Fruit fly (Drosophila melanogaster): ENCODE measurements around the gene CG6664.
A peak's percentile ranks its signal among the peaks of the same experiment; 100 is the strongest.

CG6664 gene

dm6 chr3L:16989169-16989568 is 26.8 kb downstream of the CG6664 start (continued):
- TF ChIP-seq dmrt11E (tag; optimal IDR thresholded peaks at IDR 0.05) (peak; percentile 20), p53 (GFP tag; optimal IDR thresholded peaks at IDR 0.05) (no peak), Fer2 (tag; optimal IDR thresholded peaks at IDR 0.05) (no peak), gcm (GFP tag; optimal IDR thresholded peaks at IDR 0.05) (peak; percentile 38), Dek (tag; optimal IDR thresholded peaks at IDR 0.05) (no peak), dpn (GFP tag; optimal IDR thresholded peaks at IDR 0.05) (no peak), Stat92E (GFP tag; optimal IDR thresholded peaks at IDR 0.05) (peak in 1 of 3 experiments; percentile 30), chn (GFP tag; optimal IDR thresholded peaks at IDR 0.05) (no peak), CG9797 (GFP tag; optimal IDR thresholded peaks at IDR 0.05) (no peak), PHDP (tag; optimal IDR thresholded peaks at IDR 0.05) (peak; percentile 52), CG1832 (GFP tag; optimal IDR thresholded peaks at IDR 0.05) (no peak), Asciz (GFP tag; optimal IDR thresholded peaks at IDR 0.05) (no peak), Dfd (GFP tag; optimal IDR thresholded peaks at IDR 0.05) (no peak), toy (GFP tag; IDR thresholded peaks at IDR 0.05) (no peak), CG14667 (GFP tag; IDR thresholded peaks at IDR 0.05) (no peak), Meics (GFP tag; optimal IDR thresholded peaks at IDR 0.05) (peak; percentile 54), wor (GFP tag; IDR thresholded peaks at IDR 0.05) (0 out of 2 replicates have a peak, but pooled peaks have one; percentile 18), CG6813 (GFP tag; optimal IDR thresholded peaks at IDR 0.05) (no peak), dimm (GFP tag; IDR thresholded peaks at IDR 0.05) (no peak), da (GFP tag; optimal IDR thresholded peaks at IDR 0.05) (no peak), CG16813 (GFP tag; IDR thresholded peaks at IDR 0.05; ENCODE audit: partially characterized antibody) (no peak), Antp (GFP tag; optimal IDR thresholded peaks at IDR 0.05) (no peak), CG31441 (GFP tag; IDR thresholded peaks at IDR 0.05) (no peak), CG8089 (GFP tag; optimal IDR thresholded peaks at IDR 0.05) (no peak), nau (GFP tag; optimal IDR thresholded peaks at IDR 0.05) (no peak), tin (GFP tag; optimal IDR thresholded peaks at IDR 0.05) (no peak), row (GFP tag; IDR thresholded peaks at IDR 0.05) (peak; percentile 70), Awh (GFP tag; IDR thresholded peaks at IDR 0.05) (no peak), ttk (GFP tag; IDR thresholded peaks at IDR 0.05) (0 out of 2 replicates have a peak, but pooled peaks have one; percentile 18), CG17361 (GFP tag; IDR thresholded peaks at IDR 0.05) (no peak), emc (GFP tag; optimal IDR thresholded peaks at IDR 0.05) (no peak), CG4328 (GFP tag; optimal IDR thresholded peaks at IDR 0.05) (no peak), tap (tag; optimal IDR thresholded peaks at IDR 0.05) (peak; percentile 2), CG8765 (GFP tag; IDR thresholded peaks at IDR 0.05) (no peak), CG3163 (GFP tag; optimal IDR thresholded peaks at IDR 0.05) (no peak), lab (GFP tag; optimal IDR thresholded peaks at IDR 0.05) (peak; percentile 62), CG17328 (GFP tag; IDR thresholded peaks at IDR 0.05) (0 out of 2 replicates have a peak, but pooled peaks have one; percentile 4), MBD-R2 (GFP tag; IDR thresholded peaks at IDR 0.05) (no peak; the same call in 1 of the 2 replicates), cwo (GFP tag; optimal IDR thresholded peaks at IDR 0.05) (no peak), crc (GFP tag; optimal IDR thresholded peaks at IDR 0.05) (no peak), CG2678 (tag; optimal IDR thresholded peaks at IDR 0.05) (peak; percentile 56), Camta (GFP tag; optimal IDR thresholded peaks at IDR 0.05) (no peak), Gug (GFP tag; IDR thresholded peaks at IDR 0.05) (no peak), Dip2 (GFP tag; IDR thresholded peaks at IDR 0.05) (no peak), CG8388 (GFP tag; optimal IDR thresholded peaks at IDR 0.05) (peak; percentile 13), danr (GFP tag; IDR thresholded peaks at IDR 0.05) (no peak), sqz (GFP tag; optimal IDR thresholded peaks at IDR 0.05) (no peak), gt (GFP tag; IDR thresholded peaks at IDR 0.05) (no peak), E2f1 (GFP tag; IDR thresholded peaks at IDR 0.05) (peak; percentile 18; the same call in 1 of the 2 replicates), CG9876 (GFP tag; optimal IDR thresholded peaks at IDR 0.05) (no peak), CG3065 (GFP tag; optimal IDR thresholded peaks at IDR 0.05) (no peak), Adf1 (GFP tag; IDR thresholded peaks at IDR 0.05) (peak; percentile 22; the same call in 1 of the 2 replicates)
